Worm (Caenorhabditis elegans): ENCODE data around the gene abf-3.

Gene abf-3

DNA sequence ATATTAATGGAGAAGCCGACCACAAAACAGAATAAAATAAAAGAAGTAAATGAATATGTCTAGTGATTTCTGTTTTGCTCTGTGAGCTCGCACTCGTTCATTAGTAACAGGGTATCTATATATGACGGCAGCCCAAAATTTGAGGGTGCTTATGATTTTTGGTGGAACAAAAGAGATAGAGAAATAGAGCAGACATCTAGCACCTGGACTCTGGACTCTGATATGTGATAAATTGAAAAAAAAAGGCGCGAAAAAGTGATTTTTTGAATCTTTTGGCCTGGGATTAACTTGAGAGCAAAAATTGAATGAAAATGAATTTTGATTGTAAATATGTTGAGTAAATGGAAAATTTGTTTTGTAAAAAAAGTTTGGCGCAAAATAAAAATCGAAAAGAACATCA lies 41.0 kb downstream of the abf-3 start, which contains the start of gene nhr-283:
Gene nhr-283, minus strand, starts transcription at position 101 of the 400 bp plus-strand sequence.
- TF ChIP-seq eor-1 (tag; optimal IDR thresholded peaks at IDR 0.05) (no peak), lin-39 (tag; optimal IDR thresholded peaks at IDR 0.05) (no peak)

DNA sequence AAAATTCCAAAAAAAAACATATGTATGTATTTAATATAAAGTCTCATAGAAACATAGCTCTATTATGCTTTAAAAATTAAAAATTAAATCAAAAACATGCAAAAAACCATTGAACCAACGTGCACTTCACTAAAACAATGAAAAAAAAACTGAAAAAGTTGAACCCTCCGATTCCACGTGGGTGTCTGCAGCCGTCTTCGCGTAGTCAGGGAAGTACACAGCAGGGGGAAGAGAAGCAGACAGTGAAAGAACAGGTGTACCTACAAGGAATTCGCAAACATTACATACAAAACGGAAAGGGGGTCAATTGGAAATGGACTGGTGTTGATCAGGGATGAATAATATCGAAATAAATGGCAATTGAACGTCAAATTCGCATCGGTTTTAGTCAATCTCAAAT lies 43.7 kb downstream of the abf-3 start:
- no peak for TF ChIP-seq egl-5 (tag; optimal IDR thresholded peaks at IDR 0.05)
- TF ChIP-seq ZK546.5 (tag; optimal IDR thresholded peaks at IDR 0.05) = no peak
- no peak for TF ChIP-seq lsy-12 (tag; optimal IDR thresholded peaks at IDR 0.05)
- TF ChIP-seq mml-1 (tag; optimal IDR thresholded peaks at IDR 0.05) = no peak

DNA sequence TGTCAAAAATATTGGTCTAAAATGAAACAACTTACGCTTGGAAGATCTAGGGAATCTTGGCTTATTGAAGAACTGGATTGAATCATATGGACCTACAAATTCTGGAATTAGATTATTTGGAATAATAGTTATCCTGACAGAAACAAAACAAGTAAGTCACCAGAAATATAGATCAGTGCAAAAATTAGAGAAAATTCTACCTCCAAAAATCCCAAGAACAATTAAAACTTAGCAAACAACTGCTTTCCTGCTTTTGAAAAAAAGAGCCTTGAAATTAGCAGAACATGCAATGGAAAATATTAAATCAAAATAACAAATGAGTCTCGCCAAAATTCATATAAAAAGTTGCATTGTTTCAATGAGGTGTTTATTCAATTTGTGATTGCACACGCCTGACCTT lies 44.5 kb downstream of the abf-3 start, which contains the start of gene nhr-60:
Gene nhr-60, minus strand, starts transcription at position 101 of the 400 bp plus-strand sequence.
- TF ChIP-seq elt-2 (tag; optimal IDR thresholded peaks at IDR 0.05) (no peak), nhr-28 (tag; optimal IDR thresholded peaks at IDR 0.05) (no peak), ceh-9 (tag; optimal IDR thresholded peaks at IDR 0.05) (no peak), nhr-76 (tag; optimal IDR thresholded peaks at IDR 0.05) (no peak), nhr-237 (tag; optimal IDR thresholded peaks at IDR 0.05) (no peak), unc-62 (GFP tag; optimal IDR thresholded peaks at IDR 0.05) (no peak), elt-1 (tag; optimal IDR thresholded peaks at IDR 0.05) (no peak)

DNA sequence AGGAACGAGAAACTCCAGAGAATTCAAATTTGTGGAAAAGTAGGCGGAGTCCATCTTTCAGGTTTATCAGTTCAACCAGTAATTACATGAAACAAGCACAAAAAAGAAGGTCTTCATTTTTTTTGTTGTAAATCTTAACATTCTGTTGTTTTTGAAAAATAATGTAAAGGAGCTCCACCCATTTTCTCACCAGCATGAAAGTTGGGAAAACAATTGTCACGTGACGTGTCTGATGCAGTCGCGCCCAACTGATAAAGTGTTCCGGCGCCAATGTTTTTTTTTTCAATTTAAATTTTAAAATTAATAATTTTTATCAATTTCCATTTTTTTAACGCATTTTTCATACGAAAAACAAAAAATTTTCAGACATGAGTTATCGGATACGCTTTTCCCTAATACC lies 48.6 kb downstream of the abf-3 start, which contains the start of gene F57A10.4:
Gene F57A10.4, plus strand, starts transcription at position 367 of the 400 bp plus-strand sequence.
- no peak for TF ChIP-seq nhr-67 (tag; optimal IDR thresholded peaks at IDR 0.05)
- no peak for TF ChIP-seq ztf-11 (tag; optimal IDR thresholded peaks at IDR 0.05)
- TF ChIP-seq pqm-1 (tag; optimal IDR thresholded peaks at IDR 0.05) = no peak
- TF ChIP-seq daf-12 (tag; optimal IDR thresholded peaks at IDR 0.05) = no peak
- no peak for TF ChIP-seq lin-39 (tag; optimal IDR thresholded peaks at IDR 0.05)
- TF ChIP-seq lsy-12 (tag; optimal IDR thresholded peaks at IDR 0.05) = no peak
- TF ChIP-seq zag-1 (tag; optimal IDR thresholded peaks at IDR 0.05) = no peak
- no peak for TF ChIP-seq fos-1 (tag; optimal IDR thresholded peaks at IDR 0.05)
- no peak for TF ChIP-seq ceh-82 (tag; optimal IDR thresholded peaks at IDR 0.05)
- no peak for TF ChIP-seq nhr-77 (tag; optimal IDR thresholded peaks at IDR 0.05)
- no peak for TF ChIP-seq eor-1 (tag; optimal IDR thresholded peaks at IDR 0.05)

Measured in whole organism, L3 larva.